Fruit fly (Drosophila melanogaster): ENCODE data around the gene inaF-C.
A peak's percentile ranks its signal among the peaks of the same experiment; 100 is the strongest.

The inaF-C gene

DNA sequence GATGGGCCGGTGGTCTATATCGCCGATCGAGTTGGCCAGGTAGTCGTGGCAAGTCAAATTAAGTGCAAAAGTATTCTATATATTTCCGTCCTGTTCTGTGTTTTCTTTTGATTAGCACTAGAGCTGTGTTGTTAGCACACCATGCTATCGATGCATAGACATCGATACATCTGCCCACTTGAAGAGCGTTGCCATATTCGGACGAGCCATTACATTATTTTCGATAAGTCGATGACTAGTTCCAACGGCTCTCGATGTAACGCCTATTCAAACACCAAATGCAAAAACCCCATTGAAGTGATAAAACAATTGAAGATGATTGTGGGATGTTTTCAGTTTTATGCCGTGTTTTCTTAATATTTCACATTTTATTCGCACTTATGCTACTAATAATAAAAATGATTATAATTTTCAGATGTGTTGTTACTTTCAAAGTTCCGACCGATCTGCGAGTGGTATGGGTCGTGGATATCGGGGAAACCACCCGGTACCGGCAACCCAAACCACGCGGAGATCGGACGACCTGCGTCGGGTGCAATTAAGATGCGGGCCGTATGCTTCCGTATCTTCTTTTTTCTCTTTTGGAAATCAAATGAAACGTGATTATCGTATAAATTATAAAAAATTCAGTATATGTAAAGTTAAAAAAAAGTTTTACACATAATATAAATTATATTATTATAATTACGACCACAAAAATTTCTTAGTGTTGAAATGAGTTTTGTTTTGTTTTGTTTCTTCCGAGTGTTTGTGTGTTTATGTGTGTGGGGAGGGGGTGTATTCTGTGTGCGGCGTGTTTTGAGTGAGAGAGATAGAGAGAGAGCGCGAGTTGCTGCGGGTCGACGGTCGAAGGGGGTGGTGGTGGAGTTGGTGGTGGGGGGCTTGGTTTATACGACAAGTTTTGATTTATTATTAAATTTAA, 21.5 kb downstream of the inaF-C start, which contains the start of gene FucT6 (continued):
- peak; percentile 71 for TF ChIP-seq Dp (GFP tag; optimal IDR thresholded peaks at IDR 0.05)
- TF ChIP-seq MTF-1 (GFP tag; optimal IDR thresholded peaks at IDR 0.05; ENCODE audit: borderline replicate concordance), result no peak
- peak; percentile 97 for TF ChIP-seq crol (GFP tag; IDR thresholded peaks at IDR 0.05)
- no peak for TF ChIP-seq H15 (GFP tag; IDR thresholded peaks at IDR 0.05)
- peak; percentile 39 for TF ChIP-seq Lhr (GFP tag; optimal IDR thresholded peaks at IDR 0.05)

DNA sequence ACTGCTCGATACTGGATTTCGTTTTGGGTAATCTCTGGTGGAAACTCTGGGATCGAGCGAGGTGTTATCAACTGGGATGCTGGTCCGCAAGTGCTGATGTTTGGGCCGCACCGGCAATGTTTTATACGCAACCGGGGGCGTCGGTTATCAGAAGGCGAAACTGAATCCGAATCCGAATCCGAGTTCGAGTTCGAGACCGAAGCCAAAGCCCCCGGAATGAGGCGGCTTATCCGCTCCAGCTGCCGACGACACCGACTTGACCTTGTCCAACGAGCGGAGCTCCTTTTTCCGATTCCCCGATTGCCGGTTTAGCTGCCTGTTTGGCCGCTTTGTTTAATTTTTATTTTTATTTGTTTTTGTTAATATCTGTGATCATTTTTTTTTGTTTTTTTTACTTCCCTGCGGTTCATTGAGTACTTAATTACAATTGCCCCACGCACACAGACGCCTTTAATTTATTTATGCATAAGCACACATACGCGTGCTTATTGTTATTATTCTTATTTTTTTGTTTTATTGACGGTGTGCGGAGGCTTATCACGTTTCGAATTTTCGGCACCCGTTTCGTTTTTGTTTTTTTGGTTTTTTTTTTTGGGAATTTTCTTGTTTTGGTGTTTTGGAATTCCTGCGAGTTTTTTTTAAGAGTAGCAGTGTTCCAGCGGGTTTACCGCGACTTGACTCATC, 26.5 kb downstream of the inaF-C start, which contains the start of gene CG2444:
TSS of gene CG2444 (minus strand) at position 372 of the 684 bp plus-strand sequence.
- TF ChIP-seq sug (tag; optimal IDR thresholded peaks at IDR 0.05) (peak; percentile 13), cg (GFP tag; optimal IDR thresholded peaks at IDR 0.05) (peak; percentile 6), bigmax (GFP tag; optimal IDR thresholded peaks at IDR 0.05) (no peak), CG12659 (GFP tag; optimal IDR thresholded peaks at IDR 0.05) (no peak), lbe (GFP tag; optimal IDR thresholded peaks at IDR 0.05) (peak; percentile 55), Deaf1 (tag; optimal IDR thresholded peaks at IDR 0.05) (peak; percentile 57)

DNA sequence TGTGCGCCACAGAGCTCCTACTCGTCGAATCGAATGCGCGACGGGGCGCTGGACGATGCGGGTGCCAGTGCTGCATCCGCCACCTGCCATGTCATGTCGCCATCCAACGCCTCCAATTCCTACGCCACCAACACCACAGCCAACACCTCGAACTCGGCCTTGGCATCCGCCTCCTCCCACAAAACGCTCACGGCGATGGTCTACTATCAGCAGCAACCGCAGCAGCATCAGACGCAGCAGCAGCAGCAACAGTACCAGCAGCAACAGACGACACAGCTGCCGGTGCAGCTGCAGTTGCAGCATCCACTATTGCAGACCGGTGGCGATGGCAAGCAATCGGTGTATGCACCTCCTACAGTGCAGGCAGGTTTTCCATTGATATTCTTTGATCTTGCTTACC, 30.8 kb downstream of the inaF-C start:
- peak; percentile 64 for TF ChIP-seq CG8478 (optimal IDR thresholded peaks at IDR 0.05)
- TF ChIP-seq sens-2 (GFP tag; IDR thresholded peaks at IDR 0.05), result no peak
- TF ChIP-seq sna (GFP tag; IDR thresholded peaks at IDR 0.05; ENCODE audit: partially characterized antibody), result 0 out of 2 replicates have a peak, but pooled peaks have one; percentile 16
- no peak for TF ChIP-seq ro (GFP tag; IDR thresholded peaks at IDR 0.05)
- no peak for TF ChIP-seq CG15514 (GFP tag; optimal IDR thresholded peaks at IDR 0.05)
- TF ChIP-seq Ets65A (GFP tag), result peak; percentile 45

DNA sequence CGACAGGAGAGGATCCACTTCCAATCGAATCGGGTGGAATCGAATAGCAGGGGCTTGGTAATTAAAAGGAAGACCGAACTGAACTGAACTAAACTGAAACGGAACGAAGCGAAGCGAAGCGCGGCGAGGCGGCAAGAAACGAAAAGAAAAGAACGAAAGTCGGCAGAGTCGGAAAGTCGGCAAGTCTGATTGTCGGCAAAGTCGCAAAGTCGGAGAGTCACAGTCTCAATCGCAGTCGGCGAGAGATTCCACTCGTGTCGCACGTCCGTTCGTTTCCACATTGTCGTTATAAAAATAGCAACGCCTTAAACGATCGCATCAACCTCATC, 35.7 kb downstream of the inaF-C start:
- 0 out of 3 replicates have a peak, but pooled peaks have one; percentile 54 for TF ChIP-seq CG2199 (GFP tag; IDR thresholded peaks at IDR 0.05)
- TF ChIP-seq lilli (GFP tag; optimal IDR thresholded peaks at IDR 0.05), result no peak
- TF ChIP-seq hkb (optimal IDR thresholded peaks at IDR 0.05), result no peak
- TF ChIP-seq hkb (GFP tag; IDR thresholded peaks at IDR 0.05), result 0 out of 2 replicates have a peak, but pooled peaks have one; percentile 12
- TF ChIP-seq bbx (GFP tag; IDR thresholded peaks at IDR 0.05; ENCODE audit: partially characterized antibody), result 0 out of 2 replicates have a peak, but pooled peaks have one; percentile 16
- TF ChIP-seq Trl (optimal IDR thresholded peaks at IDR 0.05), result peak in 1 of 2 experiments; percentile 18
- TF ChIP-seq Trl (GFP tag; optimal IDR thresholded peaks at IDR 0.05), result no peak
- TF ChIP-seq Deaf1 (tag; optimal IDR thresholded peaks at IDR 0.05), result peak; percentile 88
- TF ChIP-seq gsb (GFP tag; IDR thresholded peaks at IDR 0.05), result no peak
- TF ChIP-seq sens (GFP tag), result peak; percentile 44
- TF ChIP-seq pfk (GFP tag; optimal IDR thresholded peaks at IDR 0.05), result peak; percentile 92
- TF ChIP-seq tll (GFP tag; optimal IDR thresholded peaks at IDR 0.05), result peak in 1 of 2 experiments; percentile 4
- TF ChIP-seq Hand (GFP tag; optimal IDR thresholded peaks at IDR 0.05), result no peak
